Worm (Caenorhabditis elegans) whole organism, young adult: ENCODE results near the gene F55F10.1.

ENCODE experiments used
- B0019.2 ChIP-seq: fragments of 200-800 bp; sonication (Bioruptor generic); conservative IDR thresholded peaks from 2 replicates; pipeline ENCODE4 v1.3.6; 2022; ENCODE audit warnings: missing genetic modification reagents, missing genetic modification characterization, missing compliant biosample characterization
- D2030.7 ChIP-seq: fragments of 200-800 bp; sonication (Bioruptor generic); IDR thresholded peaks from 2 replicates; pipeline ENCODE4 v1.3.6; 2022; ENCODE audit warnings: missing genetic modification reagents, missing genetic modification characterization, missing compliant biosample characterization
- F10E7.11 ChIP-seq: sonication (generic microtip); optimal IDR thresholded peaks from 2 replicates; lab custom pipeline; 2017; ENCODE audit warnings: mild to moderate bottlenecking, missing genetic modification characterization, moderate library complexity, missing compliant biosample characterization
- F39B2.1 ChIP-seq: fragments of 200-800 bp; sonication (Bioruptor generic); IDR thresholded peaks from 2 replicates; pipeline ENCODE4 v1.3.6; 2022; ENCODE audit warnings: missing genetic modification reagents, missing genetic modification characterization, missing compliant biosample characterization
- F49E8.2 ChIP-seq: sonication (generic microtip); optimal IDR thresholded peaks from 3 replicates; lab custom pipeline; 2017; ENCODE audit warnings: missing genetic modification characterization, mild to moderate bottlenecking, missing compliant biosample characterization, antibody characterized with exemption, moderate library complexity; ENCODE audit not compliant: insufficient read depth
- F57A8.1 ChIP-seq: fragments of 200-800 bp; sonication (Bioruptor generic); optimal IDR thresholded peaks from 2 replicates; lab custom pipeline; 2018; ENCODE audit warnings: mild to moderate bottlenecking, missing genetic modification characterization, moderate library complexity, missing compliant biosample characterization
- K12H6.12 ChIP-seq: fragments of 200-800 bp; sonication (Bioruptor generic); optimal IDR thresholded peaks from 2 replicates; lab custom pipeline; 2018; ENCODE audit warnings: mild to moderate bottlenecking, missing genetic modification characterization, missing compliant biosample characterization
- T26A5.8 ChIP-seq: sonication (generic microtip); optimal IDR thresholded peaks from 2 replicates; lab custom pipeline; 2016; ENCODE audit warnings: missing genetic modification characterization, missing compliant biosample characterization
- Y53F4B.3 ChIP-seq: fragments of 200-800 bp; sonication (Bioruptor generic); IDR thresholded peaks from 2 replicates; pipeline ENCODE4 v1.3.6; 2022; ENCODE audit warnings: missing genetic modification reagents, missing genetic modification characterization, missing compliant biosample characterization
- Y53G8AR.9 ChIP-seq: fragments of 200-800 bp; sonication (Bioruptor generic); conservative IDR thresholded peaks from 2 replicates; pipeline ENCODE4 v1.3.6; 2022; ENCODE audit warnings: missing genetic modification reagents, missing genetic modification characterization, missing compliant biosample characterization
- Y67H2A.10 ChIP-seq: fragments of 200-800 bp; sonication (Bioruptor generic); conservative IDR thresholded peaks from 2 replicates; pipeline ENCODE4 v1.3.6; 2022; ENCODE audit warnings: missing genetic modification reagents, missing genetic modification characterization, missing compliant biosample characterization
- Y95B8A.8 ChIP-seq: fragments of 200-800 bp; sonication (Bioruptor generic); IDR thresholded peaks from 2 replicates; pipeline ENCODE4 v1.3.6; 2022; ENCODE audit warnings: missing genetic modification reagents, missing genetic modification characterization, missing compliant biosample characterization
- ZK185.1 ChIP-seq: sonication (generic microtip); optimal IDR thresholded peaks from 2 replicates; lab custom pipeline; 2016; ENCODE audit warnings: mild to moderate bottlenecking, missing genetic modification characterization, missing compliant biosample characterization; ENCODE audit not compliant: poor library complexity, severe bottlenecking
- ama-1 ChIP-seq, 3 experiments: fragments of 150-350 bp in 1 of 3; sonication (generic microtip) in 2 of 3; optimal IDR thresholded peaks; 2 replicates each; lab custom pipeline; 2014 to 2018; ENCODE audit warnings: missing biosample characterization in 2 of 3, missing genetic modification characterization in 2 of 3, missing genetic modification reagents in 2 of 3
- aptf-2 ChIP-seq: fragments of 200-800 bp; sonication (Bioruptor generic); conservative IDR thresholded peaks from 2 replicates; pipeline ENCODE4 v1.3.6; 2022; ENCODE audit warnings: missing genetic modification reagents, missing genetic modification characterization, missing compliant biosample characterization
- attf-5 ChIP-seq: fragments of 200-800 bp; sonication (Bioruptor generic); optimal IDR thresholded peaks from 2 replicates; lab custom pipeline; 2018; ENCODE audit warnings: mild to moderate bottlenecking, missing genetic modification characterization, missing compliant biosample characterization
- bed-1 ChIP-seq: fragments of 200-800 bp; sonication (Bioruptor generic); IDR thresholded peaks from 2 replicates; pipeline ENCODE4 v1.3.6; 2022; ENCODE audit warnings: missing genetic modification reagents, missing genetic modification characterization, missing compliant biosample characterization
- bed-2 ChIP-seq: fragments of 200-800 bp; sonication (Bioruptor generic); IDR thresholded peaks from 2 replicates; pipeline ENCODE4 v1.3.6; 2022; ENCODE audit warnings: missing genetic modification reagents, missing genetic modification characterization, missing compliant biosample characterization
- ceh-27 ChIP-seq: fragments of 200-800 bp; sonication (Bioruptor generic); optimal IDR thresholded peaks from 2 replicates; lab custom pipeline; 2018; ENCODE audit warnings: mild to moderate bottlenecking, missing genetic modification characterization, moderate library complexity, missing compliant biosample characterization
- ceh-40 ChIP-seq: fragments of 200-800 bp; sonication (Bioruptor generic); IDR thresholded peaks from 2 replicates; pipeline ENCODE4 v1.3.6; 2022; ENCODE audit warnings: missing genetic modification characterization, missing compliant biosample characterization
- ceh-58 ChIP-seq: fragments of 200-800 bp; sonication (Bioruptor generic); IDR thresholded peaks from 2 replicates; pipeline ENCODE4 v1.3.6; 2022; ENCODE audit warnings: missing genetic modification characterization, missing compliant biosample characterization
- egl-18 ChIP-seq: fragments of 200-800 bp; sonication (Bioruptor generic); IDR thresholded peaks from 2 replicates; pipeline ENCODE4 v1.3.6; 2022; ENCODE audit warnings: missing genetic modification reagents, missing genetic modification characterization, missing compliant biosample characterization
- egl-44 ChIP-seq: fragments of 200-800 bp; sonication (Bioruptor generic); IDR thresholded peaks from 2 replicates; pipeline ENCODE4 v1.3.6; 2022; ENCODE audit warnings: missing genetic modification reagents, missing genetic modification characterization, missing compliant biosample characterization
- egrh-3 ChIP-seq: fragments of 200-800 bp; sonication (Bioruptor generic); IDR thresholded peaks from 2 replicates; pipeline ENCODE4 v1.3.6; 2022; ENCODE audit warnings: missing genetic modification reagents, missing genetic modification characterization, missing compliant biosample characterization
- ekl-4 ChIP-seq: fragments of 200-800 bp; sonication (Bioruptor generic); IDR thresholded peaks from 2 replicates; pipeline ENCODE4 v1.3.6; 2022; ENCODE audit warnings: missing genetic modification reagents, missing genetic modification characterization, missing compliant biosample characterization
- ets-4 ChIP-seq: fragments of 200-800 bp; sonication (Bioruptor generic); optimal IDR thresholded peaks from 2 replicates; lab custom pipeline; 2018; ENCODE audit warnings: mild to moderate bottlenecking, missing genetic modification characterization, missing compliant biosample characterization
- hmg-1.2 ChIP-seq: fragments of 200-800 bp; sonication (Bioruptor generic); IDR thresholded peaks from 2 replicates; pipeline ENCODE4 v1.3.6; 2022; ENCODE audit warnings: missing genetic modification reagents, missing genetic modification characterization, missing compliant biosample characterization
- hsf-1 ChIP-seq: fragments of 200-800 bp; sonication (Bioruptor generic); IDR thresholded peaks from 2 replicates; pipeline ENCODE4 v1.3.6; 2022; ENCODE audit warnings: missing genetic modification reagents, missing genetic modification characterization, missing compliant biosample characterization
- let-607 ChIP-seq, 2 experiments: fragments of 200-800 bp in 1 of 2; sonication (Bioruptor generic) in 1 of 2; sonication (generic microtip) in 1 of 2; optimal IDR thresholded peaks; 2 replicates each; lab custom pipeline; 2016 to 2018; ENCODE audit warnings: mild to moderate bottlenecking in 2 of 2, missing compliant biosample characterization in 2 of 2, missing genetic modification characterization in 2 of 2, moderate library complexity in 2 of 2, missing genotype in 1 of 2
- lin-40 ChIP-seq: sonication (generic microtip); optimal IDR thresholded peaks from 2 replicates; lab custom pipeline; 2016; ENCODE audit warnings: missing genetic modification characterization, mild to moderate bottlenecking, missing compliant biosample characterization, missing genotype, missing genetic modification reagents
- lsl-1 ChIP-seq: fragments of 200-800 bp; sonication (Bioruptor generic); optimal IDR thresholded peaks from 2 replicates; lab custom pipeline; 2018; ENCODE audit warnings: mild to moderate bottlenecking, missing genetic modification characterization, moderate library complexity, missing compliant biosample characterization
- madf-10 ChIP-seq: sonication (generic microtip); optimal IDR thresholded peaks from 2 replicates; lab custom pipeline; 2016; ENCODE audit warnings: mild to moderate bottlenecking, missing genetic modification characterization, missing compliant biosample characterization
- madf-3 ChIP-seq: fragments of 200-800 bp; sonication (Bioruptor generic); IDR thresholded peaks from 2 replicates; pipeline ENCODE4 v1.3.6; 2022; ENCODE audit warnings: missing genetic modification reagents, missing genetic modification characterization, missing compliant biosample characterization
- madf-8 ChIP-seq: fragments of 200-800 bp; sonication (Bioruptor generic); conservative IDR thresholded peaks from 2 replicates; pipeline ENCODE4 v1.3.6; 2022; ENCODE audit warnings: missing genetic modification reagents, missing genetic modification characterization, missing compliant biosample characterization
- mcd-1 ChIP-seq: fragments of 200-800 bp; sonication (Bioruptor generic); IDR thresholded peaks from 2 replicates; pipeline ENCODE4 v1.3.6; 2022; ENCODE audit warnings: missing genetic modification reagents, missing genetic modification characterization, missing compliant biosample characterization
- mes-4 ChIP-seq: sonication (generic microtip); optimal IDR thresholded peaks from 2 replicates; lab custom pipeline; 2016; ENCODE audit warnings: missing genotype, missing genetic modification characterization, missing compliant biosample characterization
- mxl-1 ChIP-seq: sonication (generic microtip); optimal IDR thresholded peaks from 2 replicates; lab custom pipeline; 2016; ENCODE audit warnings: missing genetic modification characterization, missing compliant biosample characterization
- nfyb-1 ChIP-seq: fragments of 200-800 bp; sonication (Bioruptor generic); IDR thresholded peaks from 2 replicates; pipeline ENCODE4 v1.3.6; 2022; ENCODE audit warnings: missing genetic modification reagents, missing genetic modification characterization, missing compliant biosample characterization
- nhr-120 ChIP-seq: fragments of 200-800 bp; sonication (Bioruptor generic); IDR thresholded peaks from 2 replicates; pipeline ENCODE4 v1.3.6; 2022; ENCODE audit warnings: missing genetic modification characterization, missing compliant biosample characterization
- repo-1 ChIP-seq: sonication (generic microtip); optimal IDR thresholded peaks from 2 replicates; lab custom pipeline; 2017; ENCODE audit warnings: mild to moderate bottlenecking, missing genetic modification characterization, missing compliant biosample characterization
- snpc-3.4 ChIP-seq: sonication (generic microtip); optimal IDR thresholded peaks from 2 replicates; lab custom pipeline; 2017; ENCODE audit warnings: missing genetic modification characterization, mild to moderate bottlenecking, missing compliant biosample characterization, antibody characterized with exemption, moderate library complexity, missing genotype, missing genetic modification reagents
- snpc-4 ChIP-seq, 5 experiments: fragments of 150-350 bp in 1 of 5; sonication (generic microtip) in 4 of 5; optimal IDR thresholded peaks; 2 replicates each; lab custom pipeline; 2014 to 2018; ENCODE audit warnings: missing genetic modification characterization in 5 of 5, missing biosample characterization in 3 of 5, antibody characterized with exemption in 2 of 5, mild to moderate bottlenecking in 2 of 5, missing compliant biosample characterization in 2 of 5, missing genotype in 2 of 5, moderate library complexity in 2 of 5, missing genetic modification reagents in 1 of 5
- somi-1 ChIP-seq: fragments of 200-800 bp; sonication (Bioruptor generic); optimal IDR thresholded peaks from 2 replicates; lab custom pipeline; 2018; ENCODE audit warnings: mild to moderate bottlenecking, missing genetic modification characterization, missing compliant biosample characterization
- sptf-2 ChIP-seq: fragments of 200-800 bp; sonication (Bioruptor generic); optimal IDR thresholded peaks from 2 replicates; lab custom pipeline; 2018; ENCODE audit warnings: mild to moderate bottlenecking, missing genetic modification characterization, missing compliant biosample characterization
- unc-130 ChIP-seq: sonication (generic microtip); optimal IDR thresholded peaks from 2 replicates; lab custom pipeline; 2016; ENCODE audit warnings: missing genetic modification reagents, missing genetic modification characterization, missing compliant biosample characterization
- unc-62 ChIP-seq: fragments of 150-350 bp; optimal IDR thresholded peaks from 2 replicates; lab custom pipeline; 2014; ENCODE audit warnings: missing biosample characterization, missing genetic modification reagents, missing genetic modification characterization
- xnd-1 ChIP-seq: sonication (generic microtip); optimal IDR thresholded peaks from 2 replicates; lab custom pipeline; 2016; ENCODE audit warnings: missing genotype, missing genetic modification reagents, missing genetic modification characterization, missing compliant biosample characterization
- ztf-25 ChIP-seq: fragments of 200-800 bp; sonication (Bioruptor generic); IDR thresholded peaks from 2 replicates; pipeline ENCODE4 v1.3.6; 2022; ENCODE audit warnings: missing genetic modification reagents, missing genetic modification characterization, missing compliant biosample characterization
- ztf-26 ChIP-seq: sonication (generic microtip); optimal IDR thresholded peaks from 2 replicates; lab custom pipeline; 2017; ENCODE audit warnings: missing genetic modification characterization, missing compliant biosample characterization

Gene F55F10.1

ce11 chrIV:4407055-4407461, 46.4 kb downstream of the F55F10.1 start (continued):
- no peak for TF ChIP-seq nfyb-1
- no peak for TF ChIP-seq lin-40
- TF ChIP-seq bed-2, result no peak
- no peak for TF ChIP-seq aptf-2 (GFP tag; lab: Robert Waterston, UW)
- TF ChIP-seq xnd-1 (tag; lab: Kevin White, UChicago), result no peak
- TF ChIP-seq F39B2.1 (GFP tag; lab: Robert Waterston, UW), result no peak
- no peak for TF ChIP-seq snpc-4 (GFP tag; optimal IDR thresholded peaks at IDR 0.05; lab: Kevin White, UChicago)
- no peak for TF ChIP-seq snpc-4 (tag; optimal IDR thresholded peaks at IDR 0.05; lab: Kevin White, UChicago)
- no peak for TF ChIP-seq repo-1 (tag; lab: Kevin White, UChicago)
- TF ChIP-seq mxl-1, result no peak
- no peak for TF ChIP-seq madf-3 (GFP tag; lab: Robert Waterston, UW)
- no peak for TF ChIP-seq ceh-27
- TF ChIP-seq madf-8 (GFP tag; lab: Robert Waterston, UW), result no peak
- TF ChIP-seq T26A5.8 (tag; lab: Kevin White, UChicago), result no peak
- TF ChIP-seq D2030.7 (GFP tag; lab: Robert Waterston, UW), result no peak
- TF ChIP-seq egrh-3, result peak; percentile 77
- TF ChIP-seq Y95B8A.8 (GFP tag; lab: Robert Waterston, UW), result no peak
- TF ChIP-seq bed-1, result no peak
- TF ChIP-seq Y53F4B.3, result no peak
- TF ChIP-seq F49E8.2 (tag; lab: Kevin White, UChicago), result no peak
- TF ChIP-seq ceh-58 (GFP tag; lab: Robert Waterston, UW), result no peak
- TF ChIP-seq unc-62, result no peak
- TF ChIP-seq madf-10 (tag; lab: Kevin White, UChicago), result peak; percentile 16
- no peak for TF ChIP-seq snpc-3.4
- peak; percentile 61 for TF ChIP-seq ZK185.1 (tag; lab: Kevin White, UChicago)
- no peak for TF ChIP-seq F10E7.11 (tag; lab: Kevin White, UChicago)
- no peak for TF ChIP-seq Y53G8AR.9 (GFP tag; lab: Robert Waterston, UW)
- no peak for TF ChIP-seq Y67H2A.10
- no peak for TF ChIP-seq lsl-1 (GFP tag; lab: Kevin White, UChicago)
- TF ChIP-seq unc-130, result no peak
- peak; percentile 6 for TF ChIP-seq ets-4 (GFP tag; lab: Kevin White, UChicago)
- peak; percentile 11 for TF ChIP-seq K12H6.12 (tag; lab: Kevin White, UChicago)
- TF ChIP-seq mcd-1 (GFP tag; lab: Robert Waterston, UW), result peak; percentile 69
- TF ChIP-seq let-607 (tag; optimal IDR thresholded peaks at IDR 0.05; lab: Kevin White, UChicago), result no peak
- TF ChIP-seq ekl-4 (GFP tag; lab: Robert Waterston, UW), result no peak
- peak; percentile 63 for TF ChIP-seq hmg-1.2
- TF ChIP-seq somi-1 (GFP tag; lab: Kevin White, UChicago), result no peak
- no peak for TF ChIP-seq F57A8.1
- TF ChIP-seq attf-5 (GFP tag; lab: Kevin White, UChicago), result peak; percentile 13
- no peak for TF ChIP-seq egl-44 (GFP tag; lab: Robert Waterston, UW)
- no peak for TF ChIP-seq nhr-120 (GFP tag; lab: Robert Waterston, UW)
- no peak for TF ChIP-seq ceh-40 (GFP tag; lab: Robert Waterston, UW)
- TF ChIP-seq sptf-2 (GFP tag; lab: Kevin White, UChicago), result no peak
- no peak for TF ChIP-seq ama-1 (optimal IDR thresholded peaks at IDR 0.05; lab: Kevin White, UChicago)
- no peak for TF ChIP-seq ama-1 (GFP tag; optimal IDR thresholded peaks at IDR 0.05; lab: Kevin White, UChicago)
- no peak for TF ChIP-seq ztf-25 (GFP tag; lab: Robert Waterston, UW)
- TF ChIP-seq ztf-26, result no peak
- TF ChIP-seq mes-4 (tag; lab: Kevin White, UChicago), result no peak
- no peak for TF ChIP-seq B0019.2
- no peak for TF ChIP-seq hsf-1
- no peak for TF ChIP-seq egl-18 (GFP tag; lab: Robert Waterston, UW)
